Worm (Caenorhabditis elegans) whole organism, mixed stage, embryonic: ENCODE measurements around the gene irld-50.

ENCODE experiments used
- ces-1 ChIP-seq: fragments of 150-350 bp; optimal IDR thresholded peaks from 2 replicates; lab custom pipeline; 2014; ENCODE audit warnings: missing biosample characterization, missing genetic modification reagents, missing genetic modification characterization
- nhr-237 ChIP-seq: fragments of 150-350 bp; optimal IDR thresholded peaks from 2 replicates; lab custom pipeline; 2014; ENCODE audit warnings: missing biosample characterization, missing genetic modification characterization
- nhr-76 ChIP-seq: sonication (generic microtip); optimal IDR thresholded peaks from 2 replicates; lab custom pipeline; 2017; ENCODE audit warnings: missing biosample characterization, missing genetic modification characterization
- pha-4 ChIP-seq: fragments of 150-350 bp; optimal IDR thresholded peaks from 2 replicates; lab custom pipeline; 2018; ENCODE audit warnings: missing biosample characterization, missing genetic modification reagents, missing genetic modification characterization
- unc-62 ChIP-seq: fragments of 150-350 bp; optimal IDR thresholded peaks from 2 replicates; lab custom pipeline; 2014; ENCODE audit warnings: missing biosample characterization, missing genetic modification reagents, missing genetic modification characterization
- ztf-11 ChIP-seq: fragments of 150-350 bp; optimal IDR thresholded peaks from 2 replicates; lab custom pipeline; 2014; ENCODE audit warnings: missing biosample characterization, missing genetic modification characterization

DNA sequence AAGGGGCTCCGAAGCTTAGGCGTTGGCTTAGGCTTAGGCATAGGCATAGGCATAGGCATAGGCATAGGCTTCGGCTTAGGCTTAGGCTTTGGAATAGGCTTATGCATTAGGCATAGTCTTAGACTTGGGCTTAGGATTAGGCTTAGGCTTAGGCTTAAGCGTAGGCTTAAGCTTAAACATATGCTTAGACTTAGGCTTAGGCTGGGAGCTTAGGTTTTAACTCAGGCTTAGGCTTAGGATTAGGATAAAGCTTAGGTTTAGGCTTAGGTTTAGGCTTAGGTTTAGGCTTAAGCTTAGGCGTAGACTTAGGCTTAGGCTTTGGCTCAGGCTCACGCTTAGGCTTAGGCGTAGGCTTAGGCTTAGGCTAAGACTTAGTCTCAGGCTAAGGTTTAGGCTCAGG is 46.2 kb upstream of the irld-50 start:
- TF ChIP-seq ces-1 (GFP tag; lab: Kevin White, UChicago) (no peak), pha-4 (no peak), ztf-11 (tag; lab: Kevin White, UChicago) (no peak), unc-62 (GFP tag; lab: Kevin White, UChicago) (no peak), nhr-76 (tag; lab: Kevin White, UChicago) (no peak), nhr-237 (tag; lab: Kevin White, UChicago) (no peak)
